Worm (Caenorhabditis elegans) whole organism, L4 larva: Measurements from ENCODE around the gene hsp-1.

ENCODE experiments used
- D1046.2 ChIP-seq: fragments of 200-800 bp; sonication (Bioruptor generic); IDR thresholded peaks from 2 replicates; pipeline ENCODE4 v1.3.6; 2022; ENCODE audit warnings: missing genetic modification characterization, missing compliant biosample characterization
- ama-1 ChIP-seq: fragments of 150-350 bp; optimal IDR thresholded peaks from 2 replicates; lab custom pipeline; 2014; ENCODE audit warnings: inconsistent platforms, mixed read lengths
- ceh-32 ChIP-seq: sonication (generic microtip); optimal IDR thresholded peaks from 2 replicates; lab custom pipeline; 2016; ENCODE audit warnings: mild to moderate bottlenecking, missing genetic modification characterization, missing compliant biosample characterization; ENCODE audit not compliant: poor library complexity
- dpl-1 ChIP-seq: fragments of 150-350 bp; optimal IDR thresholded peaks from 2 replicates; lab custom pipeline; 2014; ENCODE audit warnings: missing biosample characterization, missing genetic modification reagents, missing genetic modification characterization
- egl-27 ChIP-seq: sonication (generic microtip); optimal IDR thresholded peaks from 3 replicates; lab custom pipeline; 2017; ENCODE audit warnings: missing biosample characterization, missing genetic modification reagents, missing genetic modification characterization
- hlh-30 ChIP-seq: sonication (generic microtip); optimal IDR thresholded peaks from 2 replicates; lab custom pipeline; 2017; ENCODE audit warnings: antibody characterized with exemption, mild to moderate bottlenecking, missing genetic modification characterization, missing compliant biosample characterization; ENCODE audit not compliant: insufficient read depth
- lin-1 ChIP-seq: fragments of 200-800 bp; sonication (Bioruptor generic); IDR thresholded peaks from 2 replicates; pipeline ENCODE4 v1.3.6; 2022; ENCODE audit warnings: missing genetic modification reagents, missing genetic modification characterization, missing compliant biosample characterization
- nhr-77 ChIP-seq: fragments of 150-350 bp; optimal IDR thresholded peaks from 2 replicates; lab custom pipeline; 2014; ENCODE audit warnings: missing biosample characterization, missing genetic modification characterization
- pha-4 ChIP-seq, 2 experiments: fragments of 150-350 bp in 1 of 2; fragments of 200-800 bp in 1 of 2; sonication (Bioruptor generic) in 1 of 2; IDR thresholded peaks in 1 of 2; optimal IDR thresholded peaks in 1 of 2; 2 replicates each; pipeline versions ENCODE4 v1.3.6 to Lab custom; 2014 to 2022; ENCODE audit warnings: missing genetic modification characterization in 2 of 2, missing genetic modification reagents in 2 of 2, missing biosample characterization in 1 of 2, missing compliant biosample characterization in 1 of 2
- skn-1 ChIP-seq: fragments of 150-350 bp; optimal IDR thresholded peaks from 2 replicates; lab custom pipeline; 2014; ENCODE audit warnings: missing biosample characterization, missing genetic modification characterization
- ztf-11 ChIP-seq: fragments of 150-350 bp; optimal IDR thresholded peaks from 2 replicates; lab custom pipeline; 2014; ENCODE audit warnings: missing biosample characterization, missing genetic modification characterization

ce11 chrIV:17230958-17231357, 47.8 kb upstream of the hsp-1 start, which contains the start of gene npr-32:
- no peak for TF ChIP-seq skn-1 (tag; lab: Kevin White, UChicago)
- TF ChIP-seq ceh-32 (tag; lab: Kevin White, UChicago) = no peak
- TF ChIP-seq egl-27 (tag; lab: Kevin White, UChicago) = no peak
- TF ChIP-seq dpl-1 (GFP tag; lab: Kevin White, UChicago) = no peak
- no peak for TF ChIP-seq pha-4 (GFP tag; IDR thresholded peaks at IDR 0.05; lab: Robert Waterston, UW)
- no peak for TF ChIP-seq pha-4 (tag; optimal IDR thresholded peaks at IDR 0.05; lab: Kevin White, UChicago)
- no peak for TF ChIP-seq ztf-11 (tag; lab: Kevin White, UChicago)
- no peak for TF ChIP-seq nhr-77 (tag; lab: Kevin White, UChicago)
- no peak for TF ChIP-seq lin-1 (GFP tag; lab: Robert Waterston, UW)
- no peak for TF ChIP-seq D1046.2
- TF ChIP-seq hlh-30 (tag; lab: Kevin White, UChicago) = no peak
- no peak for TF ChIP-seq ama-1
